Worm (Caenorhabditis elegans): ENCODE data around the gene nas-17.

Gene nas-17

ce11 chrV:11398616-11399015, at the start of gene nas-17:
TSS of gene nas-17 (plus strand) at chrV:11398916.
- no peak for TF ChIP-seq tlp-1 (tag; optimal IDR thresholded peaks at IDR 0.05)
- no peak for TF ChIP-seq rnt-1 (tag; optimal IDR thresholded peaks at IDR 0.05)

ce11 chrV:11351263-11351662, 47.5 kb upstream of the nas-17 start:
- TF ChIP-seq sox-4 (tag; optimal IDR thresholded peaks at IDR 0.05) (no peak), lin-13 (GFP tag; optimal IDR thresholded peaks at IDR 0.05) (no peak), unc-130 (tag; optimal IDR thresholded peaks at IDR 0.05) (no peak), snu-23 (GFP tag; optimal IDR thresholded peaks at IDR 0.05) (no peak), fkh-10 (GFP tag; optimal IDR thresholded peaks at IDR 0.05) (peak; percentile 19), tbx-2 (tag; optimal IDR thresholded peaks at IDR 0.05) (no peak), lin-15B (tag; optimal IDR thresholded peaks at IDR 0.05) (no peak), ceh-82 (tag; optimal IDR thresholded peaks at IDR 0.05) (no peak), mdl-1 (tag; optimal IDR thresholded peaks at IDR 0.05) (no peak), egl-13 (tag; optimal IDR thresholded peaks at IDR 0.05) (no peak), egl-27 (tag; optimal IDR thresholded peaks at IDR 0.05) (no peak), jun-1 (tag; optimal IDR thresholded peaks at IDR 0.05) (no peak), lin-14 (GFP tag; optimal IDR thresholded peaks at IDR 0.05) (peak; percentile 47), pax-3 (tag; optimal IDR thresholded peaks at IDR 0.05) (no peak)

- TF ChIP-seq jun-1 (tag; optimal IDR thresholded peaks at IDR 0.05) (no peak), C34B4.2 (tag; optimal IDR thresholded peaks at IDR 0.05) (no peak), nhr-47 (tag; optimal IDR thresholded peaks at IDR 0.05) (no peak)
These were observed 45.8 kb upstream of the nas-17 start, which contains the start of gene npr-25 for ce11 chrV:11352893-11353292. TSS of gene npr-25 (minus strand) at chrV:11352993.

- TF ChIP-seq lin-39 (tag; optimal IDR thresholded peaks at IDR 0.05) (no peak), ces-1 (GFP tag; optimal IDR thresholded peaks at IDR 0.05) (peak; percentile 3), lin-14 (GFP tag; optimal IDR thresholded peaks at IDR 0.05) (peak; percentile 56), lin-15B (tag; optimal IDR thresholded peaks at IDR 0.05) (no peak), fkh-10 (GFP tag; optimal IDR thresholded peaks at IDR 0.05) (peak; percentile 12), C16A3.4 (tag; optimal IDR thresholded peaks at IDR 0.05) (no peak)
These were observed 44.5 kb upstream of the nas-17 start for ce11 chrV:11354264-11354663.

ce11 chrV:11363575-11363974, 35.1 kb upstream of the nas-17 start:
- no peak for TF ChIP-seq fkh-8 (tag; optimal IDR thresholded peaks at IDR 0.05)
- TF ChIP-seq alr-1 (tag; optimal IDR thresholded peaks at IDR 0.05; ENCODE audit: borderline replicate concordance), result no peak
- no peak for TF ChIP-seq sox-4 (tag; optimal IDR thresholded peaks at IDR 0.05)
- TF ChIP-seq lin-14 (GFP tag; optimal IDR thresholded peaks at IDR 0.05), result no peak
- no peak for TF ChIP-seq nhr-47 (tag; optimal IDR thresholded peaks at IDR 0.05)
- TF ChIP-seq ces-1 (GFP tag; optimal IDR thresholded peaks at IDR 0.05), result no peak
- TF ChIP-seq lin-15B (tag; optimal IDR thresholded peaks at IDR 0.05), result no peak

ce11 chrV:11366129-11366528, 32.6 kb upstream of the nas-17 start, which contains the start of gene dop-5:
TSS of gene dop-5 (minus strand) at chrV:11366229.
- TF ChIP-seq sup-37 (GFP tag; optimal IDR thresholded peaks at IDR 0.05), result no peak
- TF ChIP-seq hlh-4 (tag; optimal IDR thresholded peaks at IDR 0.05), result no peak
- TF ChIP-seq mef-2 (tag; optimal IDR thresholded peaks at IDR 0.05), result no peak
- no peak for TF ChIP-seq swsn-7 (tag; optimal IDR thresholded peaks at IDR 0.05)
- TF ChIP-seq ceh-8 (GFP tag; optimal IDR thresholded peaks at IDR 0.05), result no peak
- no peak for TF ChIP-seq Y116A8C.19 (tag; optimal IDR thresholded peaks at IDR 0.05; ENCODE audit: borderline replicate concordance)

ce11 chrV:11372284-11372878, 26.3 kb upstream of the nas-17 start:
- no peak for TF ChIP-seq nhr-11 (tag; optimal IDR thresholded peaks at IDR 0.05)
- peak; percentile 48 for TF ChIP-seq egl-13 (tag; optimal IDR thresholded peaks at IDR 0.05)
- TF ChIP-seq zag-1 (tag; optimal IDR thresholded peaks at IDR 0.05), result no peak
- peak; percentile 19 for TF ChIP-seq lin-14 (GFP tag; optimal IDR thresholded peaks at IDR 0.05)

All from whole organism, L1 larva.